Worm (Caenorhabditis elegans): Measurements from ENCODE around the gene W07G4.7.

W07G4.7 gene

DNA sequence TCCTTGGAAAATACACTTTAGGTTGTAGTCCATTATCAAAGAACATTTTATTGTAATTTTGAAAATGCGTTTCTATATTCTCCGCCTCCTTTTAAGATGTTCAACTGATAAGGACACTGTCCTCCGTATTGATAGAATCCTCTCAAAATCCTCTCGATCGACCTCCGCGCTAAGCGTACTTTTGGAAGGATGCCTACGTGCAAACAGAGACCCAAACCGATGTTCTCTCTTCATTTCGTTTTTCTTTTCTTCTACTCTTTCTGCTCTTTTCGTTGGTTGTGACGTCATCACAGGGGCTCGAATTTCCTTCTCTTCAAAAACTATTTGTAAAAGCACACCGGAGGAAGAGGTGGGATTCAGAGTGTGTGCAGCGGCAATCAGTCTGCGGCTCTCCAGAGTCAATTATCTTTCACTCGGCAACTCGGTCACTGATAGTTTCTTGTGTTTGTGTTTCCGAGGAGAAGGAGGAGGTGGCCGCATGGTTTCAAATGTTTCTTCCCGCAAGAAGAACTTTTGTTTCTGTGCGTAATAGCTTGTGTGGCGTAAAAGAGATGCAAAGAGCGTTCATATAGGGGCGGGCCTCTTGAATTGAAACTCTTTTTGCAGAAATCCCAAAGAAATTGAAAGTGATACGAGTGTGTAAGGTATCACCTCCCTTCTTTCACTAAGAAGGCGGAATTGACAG is 48.1 kb upstream of the W07G4.7 start, which contains the start of gene C34B4.2 (continued):
- TF ChIP-seq zip-5 (tag; optimal IDR thresholded peaks at IDR 0.05) (no peak), ceh-45 (GFP tag; IDR thresholded peaks at IDR 0.05) (no peak), ceh-31 (tag; optimal IDR thresholded peaks at IDR 0.05) (peak; percentile 29), pat-9 (tag; optimal IDR thresholded peaks at IDR 0.05) (peak; percentile 0), ceh-14 (tag; optimal IDR thresholded peaks at IDR 0.05) (no peak), K09A11.1 (tag; optimal IDR thresholded peaks at IDR 0.05; ENCODE audit: insufficient read depth) (no peak), sox-2 (GFP tag; IDR thresholded peaks at IDR 0.05) (no peak), tbx-7 (tag; optimal IDR thresholded peaks at IDR 0.05) (no peak), elt-4 (tag; optimal IDR thresholded peaks at IDR 0.05) (no peak), che-1 (tag; optimal IDR thresholded peaks at IDR 0.05) (no peak), ceh-18 (tag; optimal IDR thresholded peaks at IDR 0.05) (peak; percentile 94)

ce11 chrV:13081197-13081747 is 46.8 kb upstream of the W07G4.7 start:
- no peak for TF ChIP-seq ceh-9 (tag; optimal IDR thresholded peaks at IDR 0.05)
- TF ChIP-seq lim-6 (tag; optimal IDR thresholded peaks at IDR 0.05): no peak
- TF ChIP-seq ceh-22 (tag; optimal IDR thresholded peaks at IDR 0.05): no peak
- TF ChIP-seq madf-2 (tag; optimal IDR thresholded peaks at IDR 0.05): no peak
- TF ChIP-seq hlh-15 (tag; optimal IDR thresholded peaks at IDR 0.05): no peak
- no peak for TF ChIP-seq eyg-1 (tag; optimal IDR thresholded peaks at IDR 0.05)
- no peak for TF ChIP-seq unc-55 (GFP tag; optimal IDR thresholded peaks at IDR 0.05)
- TF ChIP-seq tbx-2 (tag; optimal IDR thresholded peaks at IDR 0.05): no peak
- TF ChIP-seq dmd-4 (tag; optimal IDR thresholded peaks at IDR 0.05; ENCODE audit: borderline replicate concordance): no peak
- TF ChIP-seq ceh-18 (tag; optimal IDR thresholded peaks at IDR 0.05): no peak
- no peak for TF ChIP-seq pat-9 (tag; optimal IDR thresholded peaks at IDR 0.05)
- no peak for TF ChIP-seq ama-1 (optimal IDR thresholded peaks at IDR 0.05)
- TF ChIP-seq unc-86 (tag; optimal IDR thresholded peaks at IDR 0.05): no peak
- TF ChIP-seq unc-3 (GFP tag; conservative IDR thresholded peaks at IDR 0.05): no peak
- TF ChIP-seq unc-3 (tag; optimal IDR thresholded peaks at IDR 0.05): no peak
- no peak for TF ChIP-seq K09A11.1 (tag; optimal IDR thresholded peaks at IDR 0.05; ENCODE audit: insufficient read depth)
- TF ChIP-seq ceh-30 (tag; optimal IDR thresholded peaks at IDR 0.05): no peak
- TF ChIP-seq gmeb-2 (tag; optimal IDR thresholded peaks at IDR 0.05): no peak
- TF ChIP-seq pha-2 (tag; optimal IDR thresholded peaks at IDR 0.05): no peak

- no peak for TF ChIP-seq syd-9 (tag; optimal IDR thresholded peaks at IDR 0.05)
- TF ChIP-seq tbx-7 (tag; optimal IDR thresholded peaks at IDR 0.05): no peak
- TF ChIP-seq ceh-9 (tag; optimal IDR thresholded peaks at IDR 0.05): no peak
- no peak for TF ChIP-seq ceh-31 (tag; optimal IDR thresholded peaks at IDR 0.05)
- TF ChIP-seq ceh-6 (GFP tag; optimal IDR thresholded peaks at IDR 0.05): no peak
- no peak for TF ChIP-seq pros-1 (tag; optimal IDR thresholded peaks at IDR 0.05)
- no peak for TF ChIP-seq mec-3 (tag; optimal IDR thresholded peaks at IDR 0.05; ENCODE audit: borderline replicate concordance)
- no peak for TF ChIP-seq ama-1 (optimal IDR thresholded peaks at IDR 0.05)
- no peak for TF ChIP-seq unc-55 (GFP tag; optimal IDR thresholded peaks at IDR 0.05)
- TF ChIP-seq unc-86 (tag; optimal IDR thresholded peaks at IDR 0.05): no peak
- TF ChIP-seq elt-2 (tag; optimal IDR thresholded peaks at IDR 0.05): no peak
Observed at ce11 chrV:13075432-13075831, 40.9 kb upstream of the W07G4.7 start.

- TF ChIP-seq unc-42 (tag; optimal IDR thresholded peaks at IDR 0.05): peak; percentile 31
- no peak for TF ChIP-seq hlh-15 (tag; optimal IDR thresholded peaks at IDR 0.05)
Observed at ce11 chrV:13074148-13074547, 39.6 kb upstream of the W07G4.7 start.

DNA sequence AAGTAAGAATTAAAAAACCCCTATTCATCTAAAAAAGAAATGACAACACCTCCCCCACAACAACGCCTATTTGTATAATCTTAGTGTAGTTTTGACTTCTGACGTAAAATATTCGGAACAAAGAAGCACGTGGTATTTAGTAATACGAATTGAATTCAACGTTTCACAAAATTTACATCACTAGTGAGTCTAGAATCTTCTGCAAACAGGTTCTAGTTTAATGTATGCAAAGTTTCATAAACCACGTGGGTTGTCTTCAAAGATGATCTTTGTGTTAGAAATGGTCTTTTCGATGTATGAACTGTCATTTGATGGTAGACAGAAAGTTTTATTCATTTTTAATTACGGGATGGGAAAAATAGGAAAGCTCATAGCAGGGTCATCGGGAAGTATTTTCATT is 38.6 kb upstream of the W07G4.7 start:
- no peak for TF ChIP-seq pros-1 (tag; optimal IDR thresholded peaks at IDR 0.05)
- TF ChIP-seq ceh-22 (tag; optimal IDR thresholded peaks at IDR 0.05): no peak
- TF ChIP-seq che-1 (tag; optimal IDR thresholded peaks at IDR 0.05): no peak
- TF ChIP-seq nhr-11 (tag; optimal IDR thresholded peaks at IDR 0.05): no peak
- no peak for TF ChIP-seq ceh-24 (tag; optimal IDR thresholded peaks at IDR 0.05)
- TF ChIP-seq unc-42 (tag; optimal IDR thresholded peaks at IDR 0.05): no peak
- no peak for TF ChIP-seq hlh-13 (GFP tag; optimal IDR thresholded peaks at IDR 0.05)
- no peak for TF ChIP-seq sdc-2 (tag; optimal IDR thresholded peaks at IDR 0.05)
- TF ChIP-seq hlh-15 (tag; optimal IDR thresholded peaks at IDR 0.05): no peak
- no peak for TF ChIP-seq pha-2 (tag; optimal IDR thresholded peaks at IDR 0.05)
- no peak for TF ChIP-seq ets-4 (tag; optimal IDR thresholded peaks at IDR 0.05)
- TF ChIP-seq K02D7.2 (tag; optimal IDR thresholded peaks at IDR 0.05): no peak
- TF ChIP-seq ztf-16 (tag; optimal IDR thresholded peaks at IDR 0.05): no peak
- TF ChIP-seq ceh-45 (GFP tag; IDR thresholded peaks at IDR 0.05): no peak
- no peak for TF ChIP-seq unc-86 (tag; optimal IDR thresholded peaks at IDR 0.05)
- TF ChIP-seq elt-2 (tag; optimal IDR thresholded peaks at IDR 0.05): no peak
- TF ChIP-seq eyg-1 (tag; optimal IDR thresholded peaks at IDR 0.05): no peak
- no peak for TF ChIP-seq fax-1 (tag; optimal IDR thresholded peaks at IDR 0.05)
- no peak for TF ChIP-seq fkh-6 (tag; optimal IDR thresholded peaks at IDR 0.05)

Data from whole organism, late embryonic.